Fruit fly (Drosophila melanogaster): ENCODE results near the gene gammaTub23C.
A peak's percentile ranks its signal among the peaks of the same experiment; 100 is the strongest.

Gene gammaTub23C

dm6 chr2L:2976829-2977228, 4.1 kb downstream of the gammaTub23C start, which contains the start of the genes CG9641 and CG3165 (continued):
- TF ChIP-seq CG1602 (GFP tag; optimal IDR thresholded peaks at IDR 0.05) (peak; percentile 82), wor (GFP tag; IDR thresholded peaks at IDR 0.05) (peak; percentile 57; the same call in 1 of the 2 replicates), CG14860 (GFP tag; IDR thresholded peaks at IDR 0.05; ENCODE audit: partially characterized antibody) (peak; percentile 95), H2.0 (GFP tag; IDR thresholded peaks at IDR 0.05) (peak; percentile 76), Mes4 (GFP tag; optimal IDR thresholded peaks at IDR 0.05) (peak; percentile 80), CG10979 (tag; optimal IDR thresholded peaks at IDR 0.05) (peak; percentile 76), CG2129 (GFP tag; IDR thresholded peaks at IDR 0.05; ENCODE audit: partially characterized antibody) (peak; percentile 91), schlank (tag; optimal IDR thresholded peaks at IDR 0.05) (peak; percentile 52), Rx (GFP tag; IDR thresholded peaks at IDR 0.05) (peak; percentile 66), Optix (GFP tag; IDR thresholded peaks at IDR 0.05) (peak; percentile 80), pho (GFP tag; optimal IDR thresholded peaks at IDR 0.05) (peak; percentile 83), Fer2 (tag; optimal IDR thresholded peaks at IDR 0.05) (peak; percentile 70), bsh (GFP tag; optimal IDR thresholded peaks at IDR 0.05) (peak; percentile 77 to 85), MBD-R2 (GFP tag; IDR thresholded peaks at IDR 0.05) (peak; percentile 89), CG8359 (GFP tag; optimal IDR thresholded peaks at IDR 0.05; ENCODE audit: borderline replicate concordance) (peak; percentile 51), CG2202 (tag; optimal IDR thresholded peaks at IDR 0.05) (peak; percentile 61), CG16863 (GFP tag; optimal IDR thresholded peaks at IDR 0.05) (peak; percentile 88), ac (GFP tag; optimal IDR thresholded peaks at IDR 0.05) (no peak), CG11696 (GFP tag; IDR thresholded peaks at IDR 0.05) (no peak), B-H1 (GFP tag; IDR thresholded peaks at IDR 0.05) (peak; percentile 62), Xbp1 (GFP tag; optimal IDR thresholded peaks at IDR 0.05) (peak; percentile 92), Aef1 (GFP tag; IDR thresholded peaks at IDR 0.05) (peak; percentile 71), Kr (GFP tag; optimal IDR thresholded peaks at IDR 0.05) (no peak), Dref (GFP tag; IDR thresholded peaks at IDR 0.05) (0 out of 2 replicates have a peak, but pooled peaks have one; percentile 30), pita (GFP tag; optimal IDR thresholded peaks at IDR 0.05) (no peak), slou (GFP tag; optimal IDR thresholded peaks at IDR 0.05) (peak; percentile 70), Lpt (GFP tag; optimal IDR thresholded peaks at IDR 0.05) (no peak), Ravus (GFP tag; IDR thresholded peaks at IDR 0.05) (no peak; the same call in 1 of the 2 replicates), vvl (GFP tag; IDR thresholded peaks at IDR 0.05) (peak; percentile 81), onecut (GFP tag; IDR thresholded peaks at IDR 0.05) (peak; percentile 75), otp (GFP tag; IDR thresholded peaks at IDR 0.05) (peak; percentile 55; the same call in 1 of the 3 replicates), CG30020 (tag; optimal IDR thresholded peaks at IDR 0.05) (peak; percentile 79), Vsx1 (GFP tag; optimal IDR thresholded peaks at IDR 0.05) (no peak), hbn (GFP tag; IDR thresholded peaks at IDR 0.05; ENCODE audit: partially characterized antibody) (peak; percentile 98), crp (GFP tag; optimal IDR thresholded peaks at IDR 0.05) (peak in 1 of 2 experiments; percentile 46), knrl (GFP tag; IDR thresholded peaks at IDR 0.05; ENCODE audit: partially characterized antibody) (peak; percentile 97), Hr39 (optimal IDR thresholded peaks at IDR 0.05) (no peak), Hmx (GFP tag; optimal IDR thresholded peaks at IDR 0.05) (no peak), Gug (GFP tag; IDR thresholded peaks at IDR 0.05) (peak; percentile 91), BtbVII (GFP tag; optimal IDR thresholded peaks at IDR 0.05) (no peak), CG13287 (GFP tag; IDR thresholded peaks at IDR 0.05; ENCODE audit: partially characterized antibody) (peak; percentile 98), hkb (optimal IDR thresholded peaks at IDR 0.05) (no peak), hkb (GFP tag; IDR thresholded peaks at IDR 0.05) (peak; percentile 85), CG3838 (GFP tag; optimal IDR thresholded peaks at IDR 0.05) (peak; percentile 59), kah (GFP tag; optimal IDR thresholded peaks at IDR 0.05) (peak; percentile 68), CG14965 (GFP tag; optimal IDR thresholded peaks at IDR 0.05; ENCODE audit: borderline replicate concordance) (no peak), bcd (GFP tag; optimal IDR thresholded peaks at IDR 0.05) (peak; percentile 80), MTF-1 (GFP tag; optimal IDR thresholded peaks at IDR 0.05; ENCODE audit: borderline replicate concordance) (peak; percentile 51), Scr (GFP tag; IDR thresholded peaks at IDR 0.05; ENCODE audit: partially characterized antibody) (peak; percentile 97), gsb-n (tag; optimal IDR thresholded peaks at IDR 0.05) (no peak), CG1233 (GFP tag; optimal IDR thresholded peaks at IDR 0.05) (peak; percentile 65)
